Worm (Caenorhabditis elegans) whole organism, L4 larva: Measurements from ENCODE around the gene srh-17.

Experiments
- F44E2.7 ChIP-seq: fragments of 200-800 bp; sonication (Bioruptor generic); IDR thresholded peaks from 2 replicates; pipeline ENCODE4 v2.1.2; 2022; ENCODE audit warnings: missing genetic modification characterization, missing compliant biosample characterization
- F49E8.2 ChIP-seq: sonication (generic microtip); optimal IDR thresholded peaks from 2 replicates; lab custom pipeline; 2016; ENCODE audit warnings: missing compliant biosample characterization, mild to moderate bottlenecking, missing genetic modification characterization, borderline replicate concordance
- R02D3.7 ChIP-seq: fragments of 150-350 bp; sonication (generic microtip); optimal IDR thresholded peaks from 3 replicates; lab custom pipeline; 2014; ENCODE audit warnings: missing biosample characterization, missing genetic modification characterization
- T20F7.1 ChIP-seq: fragments of 200-800 bp; sonication (Bioruptor generic); optimal IDR thresholded peaks from 2 replicates; lab custom pipeline; 2018; ENCODE audit warnings: mild to moderate bottlenecking, missing genetic modification characterization, missing compliant biosample characterization
- Y105C5A.15 ChIP-seq: fragments of 200-800 bp; sonication (Bioruptor generic); IDR thresholded peaks from 2 replicates; pipeline ENCODE4 v1.3.6; 2022; ENCODE audit warnings: missing genetic modification characterization, missing compliant biosample characterization
- Y48G9A.11 ChIP-seq: fragments of 200-800 bp; sonication (Bioruptor generic); IDR thresholded peaks from 2 replicates; pipeline ENCODE4 v1.3.6; 2022; ENCODE audit warnings: missing genetic modification reagents, missing genetic modification characterization, missing compliant biosample characterization
- ZK546.5 ChIP-seq, 2 experiments: sonication (generic microtip); optimal IDR thresholded peaks; 2 replicates each; lab custom pipeline; 2017; ENCODE audit warnings: missing biosample characterization in 2 of 2, missing genetic modification characterization in 2 of 2
- aha-1 ChIP-seq: fragments of 150-350 bp; peaks from one replicate; lab custom pipeline; 2014; ENCODE audit warnings: missing biosample characterization, missing genetic modification characterization
- ceh-20 ChIP-seq: fragments of 200-800 bp; sonication (Bioruptor generic); IDR thresholded peaks from 2 replicates; pipeline ENCODE4 v1.3.6; 2022; ENCODE audit warnings: missing genetic modification reagents, missing genetic modification characterization, missing compliant biosample characterization
- ces-1 ChIP-seq: fragments of 150-350 bp; sonication (generic microtip); optimal IDR thresholded peaks from 4 replicates; lab custom pipeline; 2014; ENCODE audit warnings: missing biosample characterization, missing genetic modification reagents, missing genetic modification characterization
- ctbp-1 ChIP-seq: fragments of 200-800 bp; sonication (Bioruptor generic); IDR thresholded peaks from 2 replicates; pipeline ENCODE4 v1.3.6; 2022; ENCODE audit warnings: missing genetic modification reagents, missing genetic modification characterization, missing compliant biosample characterization
- daf-16 ChIP-seq, 3 experiments: sonication (generic microtip); optimal IDR thresholded peaks; 2 replicates each; lab custom pipeline; 2016 to 2017; ENCODE audit warnings: missing genetic modification characterization in 3 of 3, missing genetic modification reagents in 3 of 3, mild to moderate bottlenecking in 2 of 3, missing compliant biosample characterization in 2 of 3, missing biosample characterization in 1 of 3, moderate library complexity in 1 of 3
- dmd-6 ChIP-seq: fragments of 200-800 bp; sonication (Bioruptor generic); IDR thresholded peaks from 2 replicates; pipeline ENCODE4 v1.3.6; 2022; ENCODE audit warnings: missing genetic modification reagents, missing genetic modification characterization, missing compliant biosample characterization
- dmd-9 ChIP-seq: fragments of 200-800 bp; sonication (Bioruptor generic); IDR thresholded peaks from 2 replicates; pipeline ENCODE4 v1.3.6; 2022; ENCODE audit warnings: missing genetic modification reagents, missing genetic modification characterization, missing compliant biosample characterization
- dve-1 ChIP-seq: sonication (generic microtip); optimal IDR thresholded peaks from 2 replicates; lab custom pipeline; 2017; ENCODE audit warnings: antibody characterized with exemption, mild to moderate bottlenecking, missing genetic modification characterization, missing compliant biosample characterization; ENCODE audit not compliant: insufficient read depth
- fos-1 ChIP-seq: fragments of 150-350 bp; optimal IDR thresholded peaks from 2 replicates; lab custom pipeline; 2014; ENCODE audit warnings: missing biosample characterization, missing genetic modification characterization
- hif-1 ChIP-seq, 2 experiments: sonication (generic microtip); optimal IDR thresholded peaks; 2 replicates each; lab custom pipeline; 2016 to 2017; ENCODE audit warnings: missing compliant biosample characterization in 2 of 2, missing genetic modification characterization in 2 of 2, missing genetic modification reagents in 2 of 2, missing genotype in 2 of 2, mild to moderate bottlenecking in 1 of 2
- hmg-1.1 ChIP-seq: fragments of 200-800 bp; sonication (Bioruptor generic); IDR thresholded peaks from 2 replicates; pipeline ENCODE4 v1.3.6; 2022; ENCODE audit warnings: missing genetic modification reagents, missing genetic modification characterization, missing compliant biosample characterization
- jun-1 ChIP-seq: fragments of 150-350 bp; optimal IDR thresholded peaks from 2 replicates; lab custom pipeline; 2014; ENCODE audit warnings: missing biosample characterization, missing genetic modification reagents, missing genetic modification characterization
- lin-13 ChIP-seq: fragments of 150-350 bp; optimal IDR thresholded peaks from 2 replicates; lab custom pipeline; 2014; ENCODE audit warnings: missing biosample characterization, missing genetic modification reagents, missing genetic modification characterization
- lin-15B ChIP-seq: fragments of 150-350 bp; sonication (generic microtip); optimal IDR thresholded peaks from 3 replicates; lab custom pipeline; 2014; ENCODE audit warnings: missing biosample characterization, missing genetic modification characterization
- lin-29 ChIP-seq: fragments of 200-800 bp; sonication (Bioruptor generic); IDR thresholded peaks from 2 replicates; pipeline ENCODE4 v1.3.6; 2022; ENCODE audit warnings: missing genetic modification reagents, missing genetic modification characterization, missing compliant biosample characterization
- lin-38 ChIP-seq: fragments of 200-800 bp; sonication (Bioruptor generic); IDR thresholded peaks from 2 replicates; pipeline ENCODE4 v1.3.6; 2022; ENCODE audit warnings: missing genetic modification reagents, missing genetic modification characterization, missing compliant biosample characterization
- madf-5 ChIP-seq, 2 experiments: fragments of 200-800 bp; sonication (Bioruptor generic); IDR thresholded peaks; 2 replicates each; pipeline ENCODE4 v1.3.6; 2022; ENCODE audit warnings: missing compliant biosample characterization in 2 of 2, missing genetic modification characterization in 2 of 2
- mdl-1 ChIP-seq, 2 experiments: fragments of 150-350 bp in 1 of 2; sonication (generic microtip) in 1 of 2; optimal IDR thresholded peaks; 2 replicates each; lab custom pipeline; 2014 to 2017; ENCODE audit warnings: missing biosample characterization in 2 of 2, missing genetic modification characterization in 2 of 2
- mdt-29 ChIP-seq: fragments of 200-800 bp; sonication (Bioruptor generic); IDR thresholded peaks from 2 replicates; pipeline ENCODE4 v1.3.6; 2022; ENCODE audit warnings: missing genetic modification reagents, missing genetic modification characterization, missing compliant biosample characterization
- mep-1 ChIP-seq: fragments of 150-350 bp; sonication (generic microtip); optimal IDR thresholded peaks from 3 replicates; lab custom pipeline; 2014; ENCODE audit warnings: missing biosample characterization, missing genetic modification characterization
- mxl-2 ChIP-seq: fragments of 200-800 bp; sonication (Bioruptor generic); conservative IDR thresholded peaks from 2 replicates; pipeline ENCODE4 v1.3.6; 2022; ENCODE audit warnings: missing genetic modification reagents, missing genetic modification characterization, missing compliant biosample characterization
- nhr-25 ChIP-seq: sonication (generic microtip); optimal IDR thresholded peaks from 2 replicates; lab custom pipeline; 2017; ENCODE audit warnings: missing genetic modification characterization, mild to moderate bottlenecking, missing compliant biosample characterization, antibody characterized with exemption, moderate library complexity, borderline replicate concordance; ENCODE audit not compliant: insufficient read depth
- nhr-28 ChIP-seq: fragments of 150-350 bp; optimal IDR thresholded peaks from 2 replicates; lab custom pipeline; 2014; ENCODE audit warnings: missing biosample characterization, missing genetic modification characterization
- nhr-77 ChIP-seq: fragments of 150-350 bp; optimal IDR thresholded peaks from 2 replicates; lab custom pipeline; 2014; ENCODE audit warnings: missing biosample characterization, missing genetic modification characterization
- pha-4 ChIP-seq, 2 experiments: fragments of 150-350 bp in 1 of 2; fragments of 200-800 bp in 1 of 2; sonication (Bioruptor generic) in 1 of 2; IDR thresholded peaks in 1 of 2; optimal IDR thresholded peaks in 1 of 2; 2 replicates each; pipeline versions ENCODE4 v1.3.6 to Lab custom; 2014 to 2022; ENCODE audit warnings: missing genetic modification characterization in 2 of 2, missing genetic modification reagents in 2 of 2, missing biosample characterization in 1 of 2, missing compliant biosample characterization in 1 of 2
- php-3 ChIP-seq: fragments of 200-800 bp; sonication (Bioruptor generic); IDR thresholded peaks from 2 replicates; pipeline ENCODE4 v1.3.6; 2022; ENCODE audit warnings: missing genetic modification reagents, missing genetic modification characterization, missing compliant biosample characterization
- pqm-1 ChIP-seq: sonication (generic microtip); optimal IDR thresholded peaks from 2 replicates; lab custom pipeline; 2017; ENCODE audit warnings: missing biosample characterization, missing genetic modification characterization
- sdz-12 ChIP-seq: fragments of 200-800 bp; sonication (Bioruptor generic); optimal IDR thresholded peaks from 2 replicates; lab custom pipeline; 2018; ENCODE audit warnings: mild to moderate bottlenecking, missing genetic modification characterization, missing compliant biosample characterization
- set-16 ChIP-seq: fragments of 200-800 bp; sonication (Bioruptor generic); IDR thresholded peaks from 2 replicates; pipeline ENCODE4 v1.3.6; 2022; ENCODE audit warnings: missing genetic modification reagents, missing genetic modification characterization, missing compliant biosample characterization
- snpc-1.2 ChIP-seq: fragments of 200-800 bp; sonication (Bioruptor generic); IDR thresholded peaks from 2 replicates; pipeline ENCODE4 v1.3.6; 2022; ENCODE audit warnings: missing genetic modification reagents, missing genetic modification characterization, missing compliant biosample characterization
- spr-3 ChIP-seq: fragments of 200-800 bp; sonication (Bioruptor generic); optimal IDR thresholded peaks from 2 replicates; lab custom pipeline; 2018; ENCODE audit warnings: mild to moderate bottlenecking, missing genetic modification characterization, missing compliant biosample characterization
- unc-130 ChIP-seq: sonication (generic microtip); optimal IDR thresholded peaks from 2 replicates; lab custom pipeline; 2016; ENCODE audit warnings: missing genetic modification reagents, missing genetic modification characterization, missing compliant biosample characterization
- unc-39 ChIP-seq: sonication (generic microtip); optimal IDR thresholded peaks from 2 replicates; lab custom pipeline; 2017; ENCODE audit warnings: missing biosample characterization, missing genetic modification characterization
- unc-62 ChIP-seq, 3 experiments: fragments of 150-350 bp in 1 of 3; sonication (generic microtip); optimal IDR thresholded peaks in 2 of 3; peaks in 1 of 3; 1 replicate in 1 of 3; 2 replicates in 2 of 3; lab custom pipeline; 2014 to 2017; ENCODE audit warnings: missing biosample characterization in 3 of 3, missing genetic modification characterization in 3 of 3, missing genetic modification reagents in 3 of 3, missing genotype in 1 of 3
- zfp-2 ChIP-seq: sonication (generic microtip); optimal IDR thresholded peaks from 2 replicates; lab custom pipeline; 2016; ENCODE audit warnings: mild to moderate bottlenecking, missing genetic modification characterization, missing compliant biosample characterization
- zip-11 ChIP-seq: fragments of 200-800 bp; sonication (Bioruptor generic); IDR thresholded peaks from 2 replicates; pipeline ENCODE4 v1.3.6; 2022; ENCODE audit warnings: missing genetic modification characterization, missing compliant biosample characterization
- zip-2 ChIP-seq: fragments of 150-350 bp; optimal IDR thresholded peaks from 2 replicates; lab custom pipeline; 2014; ENCODE audit warnings: missing biosample characterization, missing genetic modification characterization

The srh-17 gene

DNA sequence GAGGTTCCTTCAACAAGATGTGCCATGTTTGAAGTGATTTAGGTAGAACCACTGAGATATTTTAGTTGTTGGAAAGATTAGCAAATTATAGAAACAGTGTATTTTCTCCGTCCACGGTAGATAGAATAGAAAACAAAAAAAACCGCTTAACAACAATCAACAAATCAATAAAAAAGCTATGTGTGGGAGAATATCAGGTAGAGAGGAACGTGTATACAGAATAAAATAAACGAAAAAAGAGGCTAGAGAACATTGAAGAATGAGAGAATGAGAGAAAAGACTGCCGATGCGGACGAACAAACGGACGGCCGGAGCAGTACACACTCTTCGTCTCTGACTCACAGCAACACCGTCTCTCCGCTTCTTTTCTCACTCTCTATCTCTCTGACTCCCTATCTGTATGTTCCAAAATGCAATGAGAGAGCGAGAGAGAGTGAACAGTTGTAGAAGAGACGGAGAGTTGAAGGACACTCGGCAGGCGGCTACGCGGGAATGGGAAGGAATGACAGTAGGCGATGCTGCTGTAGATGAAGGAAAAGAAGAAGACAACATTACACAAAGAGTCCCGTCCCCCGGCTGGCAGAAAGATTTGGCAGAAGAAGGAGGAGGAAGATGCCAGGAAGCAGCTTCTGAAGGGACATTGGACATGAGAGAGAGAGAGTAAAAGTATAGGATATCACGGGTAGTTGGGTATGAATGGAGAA lies 35.7 kb downstream of the srh-17 start, which contains the start of gene unc-112 (continued):
- TF ChIP-seq lin-29: no peak
- TF ChIP-seq aha-1: peak; percentile 98
- TF ChIP-seq zfp-2 (tag; lab: Kevin White, UChicago): no peak
- no peak for TF ChIP-seq F49E8.2 (tag; lab: Kevin White, UChicago)
- peak; percentile 64 for TF ChIP-seq lin-38
- TF ChIP-seq Y105C5A.15 (GFP tag; lab: Robert Waterston, UW): no peak
- no peak for TF ChIP-seq ZK546.5 (tag; optimal IDR thresholded peaks at IDR 0.05; lab: Kevin White, UChicago)
- TF ChIP-seq ctbp-1 (GFP tag; lab: Robert Waterston, UW): peak; percentile 60
- TF ChIP-seq hmg-1.1 (GFP tag; lab: Robert Waterston, UW): peak; percentile 83
- no peak for TF ChIP-seq lin-15B (tag; lab: Kevin White, UChicago)
- TF ChIP-seq nhr-25: no peak
- TF ChIP-seq zip-11: no peak
- peak; percentile 45 for TF ChIP-seq set-16 (GFP tag; lab: Robert Waterston, UW)
- no peak for TF ChIP-seq php-3 (GFP tag; lab: Robert Waterston, UW)
- TF ChIP-seq R02D3.7: no peak
- TF ChIP-seq unc-39 (tag; lab: Kevin White, UChicago): no peak
- no peak for TF ChIP-seq fos-1
- TF ChIP-seq ceh-20 (GFP tag; lab: Robert Waterston, UW): no peak
- no peak for TF ChIP-seq dmd-9
- 0 out of 4 replicates have a peak, but pooled peaks of 1 of the 2 experiments have one; percentile 9 for TF ChIP-seq madf-5 (GFP tag; IDR thresholded peaks at IDR 0.05; lab: Robert Waterston, UW)

ce11 chrV:14698005-14698404 lies 36.9 kb downstream of the srh-17 start:
- TF ChIP-seq php-3 (GFP tag; lab: Robert Waterston, UW) (no peak), nhr-25 (no peak), dmd-9 (no peak), pqm-1 (no peak), F49E8.2 (tag; lab: Kevin White, UChicago) (no peak), jun-1 (tag; lab: Kevin White, UChicago) (no peak), lin-13 (no peak), mep-1 (tag; lab: Kevin White, UChicago) (no peak), zip-11 (no peak), nhr-77 (no peak), unc-62 (GFP tag; optimal IDR thresholded peaks at IDR 0.05 in 1 of 2; lab: Kevin White, UChicago) (no peak), unc-62 (tag; optimal IDR thresholded peaks at IDR 0.05; lab: Kevin White, UChicago) (no peak), dmd-6 (GFP tag; lab: Robert Waterston, UW) (no peak), aha-1 (no peak), ces-1 (no peak), dve-1 (tag; lab: Kevin White, UChicago) (no peak), sdz-12 (GFP tag; lab: Kevin White, UChicago) (no peak), mxl-2 (GFP tag; lab: Robert Waterston, UW) (no peak), F44E2.7 (no peak)

DNA sequence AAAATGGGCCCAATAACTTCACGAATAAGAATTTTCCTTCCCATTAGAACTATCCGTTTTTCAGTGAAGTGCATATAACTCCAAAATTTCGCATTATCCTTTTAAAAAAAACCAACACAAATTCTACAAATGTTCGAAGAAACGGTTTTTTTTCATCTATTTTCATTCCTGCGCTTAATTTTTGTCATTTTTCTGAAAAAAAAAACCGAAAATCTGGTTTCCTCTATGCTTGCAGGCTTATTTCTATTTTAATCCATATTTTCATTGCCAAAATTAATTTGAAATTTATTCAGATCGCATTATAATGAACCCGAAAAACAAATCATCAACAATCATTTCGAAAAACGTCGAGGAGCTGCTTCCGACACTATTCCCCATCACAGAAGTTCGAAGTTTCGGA lies 37.6 kb downstream of the srh-17 start, which contains the start of gene set-5:
TSS of gene set-5 (plus strand) at position 301 of the 400 bp plus-strand sequence.
- TF ChIP-seq aha-1 (peak; percentile 26), nhr-28 (tag; lab: Kevin White, UChicago) (no peak)

- no peak for TF ChIP-seq Y48G9A.11 (GFP tag; lab: Robert Waterston, UW)
- TF ChIP-seq snpc-1.2 (GFP tag; lab: Robert Waterston, UW): no peak
- no peak for TF ChIP-seq zip-2 (tag; lab: Kevin White, UChicago)
- TF ChIP-seq T20F7.1 (GFP tag; lab: Kevin White, UChicago): no peak
- no peak for TF ChIP-seq daf-16 (GFP tag; optimal IDR thresholded peaks at IDR 0.05; lab: Kevin White, UChicago)
- TF ChIP-seq daf-16 (tag; optimal IDR thresholded peaks at IDR 0.05; lab: Kevin White, UChicago): no peak
- no peak for TF ChIP-seq set-16 (GFP tag; lab: Robert Waterston, UW)
- TF ChIP-seq mdt-29 (GFP tag; lab: Robert Waterston, UW): no peak
- no peak for TF ChIP-seq dmd-9
- no peak for TF ChIP-seq unc-130 (GFP tag; lab: Kevin White, UChicago)
- TF ChIP-seq pha-4 (GFP tag; IDR thresholded peaks at IDR 0.05; lab: Robert Waterston, UW): no peak
- no peak for TF ChIP-seq pha-4 (tag; optimal IDR thresholded peaks at IDR 0.05; lab: Kevin White, UChicago)
- TF ChIP-seq hif-1 (tag; optimal IDR thresholded peaks at IDR 0.05; lab: Kevin White, UChicago): no peak
- TF ChIP-seq spr-3 (GFP tag; lab: Kevin White, UChicago): no peak
- no peak for TF ChIP-seq sdz-12 (GFP tag; lab: Kevin White, UChicago)
- no peak for TF ChIP-seq mdl-1 (tag; optimal IDR thresholded peaks at IDR 0.05; lab: Kevin White, UChicago)
Measured at ce11 chrV:14707958-14708357, 46.9 kb downstream of the srh-17 start, which contains the start of gene R08A2.9. R08A2.9 (plus strand) TSS chrV:14708258.
